Worm (Caenorhabditis elegans) whole organism, late embryonic: Measurements from ENCODE around the gene mrps-16.

Source experiments
- F13H6.1 ChIP-seq: sonication (generic microtip); optimal IDR thresholded peaks from 2 replicates; lab custom pipeline; 2016; ENCODE audit warnings: missing genetic modification characterization, missing compliant biosample characterization
- K02D7.2 ChIP-seq: sonication (generic microtip); optimal IDR thresholded peaks from 2 replicates; lab custom pipeline; 2017; ENCODE audit warnings: mild to moderate bottlenecking, missing genetic modification characterization, missing compliant biosample characterization
- T23F11.4 ChIP-seq: fragments of 200-800 bp; sonication (Bioruptor generic); optimal IDR thresholded peaks from 2 replicates; lab custom pipeline; 2018; ENCODE audit warnings: mild to moderate bottlenecking, missing genetic modification characterization, missing compliant biosample characterization
- Y22D7AL.16 ChIP-seq: sonication (generic microtip); optimal IDR thresholded peaks from 2 replicates; lab custom pipeline; 2016; ENCODE audit warnings: missing genetic modification characterization, missing compliant biosample characterization
- ahr-1 ChIP-seq: sonication (generic microtip); optimal IDR thresholded peaks from 2 replicates; lab custom pipeline; 2016; ENCODE audit warnings: missing genetic modification characterization, missing compliant biosample characterization
- ceh-18 ChIP-seq: sonication (generic microtip); optimal IDR thresholded peaks from 2 replicates; lab custom pipeline; 2016; ENCODE audit warnings: missing genetic modification characterization, missing compliant biosample characterization
- ceh-19 ChIP-seq: fragments of 200-800 bp; sonication (Bioruptor generic); optimal IDR thresholded peaks from 2 replicates; lab custom pipeline; 2018; ENCODE audit warnings: mild to moderate bottlenecking, missing genetic modification characterization, missing compliant biosample characterization
- ceh-2 ChIP-seq: sonication (generic microtip); optimal IDR thresholded peaks from 2 replicates; lab custom pipeline; 2016; ENCODE audit warnings: missing genotype, missing genetic modification characterization, missing compliant biosample characterization
- ceh-24 ChIP-seq: sonication (generic microtip); optimal IDR thresholded peaks from 2 replicates; lab custom pipeline; 2016; ENCODE audit warnings: mild to moderate bottlenecking, missing genetic modification characterization, missing compliant biosample characterization
- ceh-31 ChIP-seq: sonication (generic microtip); optimal IDR thresholded peaks from 2 replicates; lab custom pipeline; 2016; ENCODE audit warnings: missing genetic modification characterization, missing compliant biosample characterization
- ceh-48 ChIP-seq: sonication (generic microtip); optimal IDR thresholded peaks from 2 replicates; lab custom pipeline; 2016; ENCODE audit warnings: missing genetic modification characterization, inconsistent platforms, missing compliant biosample characterization
- ceh-6 ChIP-seq: fragments of 200-800 bp; sonication (Bioruptor generic); optimal IDR thresholded peaks from 2 replicates; lab custom pipeline; 2018; ENCODE audit warnings: mild to moderate bottlenecking, missing genetic modification characterization, missing compliant biosample characterization
- ceh-9 ChIP-seq: sonication (generic microtip); optimal IDR thresholded peaks from 2 replicates; lab custom pipeline; 2016; ENCODE audit warnings: mild to moderate bottlenecking, missing genetic modification characterization, inconsistent platforms, missing compliant biosample characterization
- dve-1 ChIP-seq: sonication (generic microtip); optimal IDR thresholded peaks from 2 replicates; lab custom pipeline; 2017; ENCODE audit warnings: antibody characterized with exemption, mild to moderate bottlenecking, missing genetic modification characterization, missing compliant biosample characterization
- elt-2 ChIP-seq: sonication (generic microtip); optimal IDR thresholded peaks from 2 replicates; lab custom pipeline; 2016; ENCODE audit warnings: missing genetic modification reagents, missing genetic modification characterization, missing compliant biosample characterization
- ets-4 ChIP-seq: sonication (generic microtip); optimal IDR thresholded peaks from 2 replicates; lab custom pipeline; 2016; ENCODE audit warnings: missing genetic modification characterization, missing compliant biosample characterization
- fkh-10 ChIP-seq: fragments of 150-350 bp; optimal IDR thresholded peaks from 2 replicates; lab custom pipeline; 2014; ENCODE audit warnings: missing biosample characterization, missing genetic modification reagents, missing genetic modification characterization
- fkh-6 ChIP-seq: sonication (generic microtip); optimal IDR thresholded peaks from 2 replicates; lab custom pipeline; 2016; ENCODE audit warnings: missing genetic modification characterization, missing compliant biosample characterization
- hlh-13 ChIP-seq: fragments of 200-800 bp; sonication (Bioruptor generic); optimal IDR thresholded peaks from 2 replicates; lab custom pipeline; 2018; ENCODE audit warnings: mild to moderate bottlenecking, missing genetic modification characterization, missing compliant biosample characterization
- hlh-8 ChIP-seq: sonication (generic microtip); optimal IDR thresholded peaks from 2 replicates; lab custom pipeline; 2016; ENCODE audit warnings: missing genotype, missing genetic modification characterization, missing compliant biosample characterization
- lin-11 ChIP-seq: fragments of 200-800 bp; sonication (Bioruptor generic); optimal IDR thresholded peaks from 2 replicates; lab custom pipeline; 2018; ENCODE audit warnings: mild to moderate bottlenecking, missing genetic modification characterization, missing compliant biosample characterization
- madf-2 ChIP-seq: sonication (generic microtip); optimal IDR thresholded peaks from 2 replicates; lab custom pipeline; 2017; ENCODE audit warnings: missing genetic modification characterization, missing compliant biosample characterization
- mec-3 ChIP-seq: sonication (generic microtip); optimal IDR thresholded peaks from 2 replicates; lab custom pipeline; 2016; ENCODE audit warnings: borderline replicate concordance, missing genetic modification characterization, missing compliant biosample characterization
- nfya-1 ChIP-seq: sonication (generic microtip); optimal IDR thresholded peaks from 2 replicates; lab custom pipeline; 2017; ENCODE audit warnings: missing genetic modification characterization, mild to moderate bottlenecking, missing compliant biosample characterization, antibody characterized with exemption, moderate library complexity
- nhr-11 ChIP-seq: fragments of 150-350 bp; optimal IDR thresholded peaks from 2 replicates; lab custom pipeline; 2014; ENCODE audit warnings: missing biosample characterization, missing genetic modification characterization
- odd-2 ChIP-seq: sonication (generic microtip); optimal IDR thresholded peaks from 2 replicates; lab custom pipeline; 2017; ENCODE audit warnings: antibody characterized with exemption, mild to moderate bottlenecking, missing genetic modification characterization, missing compliant biosample characterization
- pag-3 ChIP-seq: sonication (generic microtip); optimal IDR thresholded peaks from 2 replicates; lab custom pipeline; 2016; ENCODE audit warnings: missing compliant biosample characterization, missing genetic modification characterization, borderline replicate concordance
- pat-9 ChIP-seq: fragments of 200-800 bp; sonication (Bioruptor generic); optimal IDR thresholded peaks from 2 replicates; lab custom pipeline; 2018; ENCODE audit warnings: mild to moderate bottlenecking, missing genetic modification characterization, moderate library complexity, missing compliant biosample characterization
- pha-2 ChIP-seq: sonication (generic microtip); optimal IDR thresholded peaks from 2 replicates; lab custom pipeline; 2017; ENCODE audit warnings: mild to moderate bottlenecking, missing genetic modification characterization, missing compliant biosample characterization
- pqm-1 ChIP-seq: sonication (generic microtip); optimal IDR thresholded peaks from 2 replicates; lab custom pipeline; 2016; ENCODE audit warnings: missing genetic modification characterization, missing compliant biosample characterization
- ref-2 ChIP-seq: sonication (generic microtip); optimal IDR thresholded peaks from 2 replicates; lab custom pipeline; 2016; ENCODE audit warnings: missing genetic modification characterization, missing compliant biosample characterization
- rnt-1 ChIP-seq: sonication (generic microtip); optimal IDR thresholded peaks from 2 replicates; lab custom pipeline; 2016; ENCODE audit warnings: missing genetic modification characterization, missing compliant biosample characterization
- sdc-2 ChIP-seq: sonication (generic microtip); optimal IDR thresholded peaks from 2 replicates; lab custom pipeline; 2016; ENCODE audit warnings: missing genotype, missing genetic modification characterization, missing compliant biosample characterization
- sox-4 ChIP-seq: sonication (generic microtip); optimal IDR thresholded peaks from 2 replicates; lab custom pipeline; 2017; ENCODE audit warnings: mild to moderate bottlenecking, missing genetic modification characterization, inconsistent platforms, missing compliant biosample characterization
- syd-9 ChIP-seq: sonication (generic microtip); optimal IDR thresholded peaks from 2 replicates; lab custom pipeline; 2016; ENCODE audit warnings: mild to moderate bottlenecking, missing genetic modification characterization, moderate library complexity, missing compliant biosample characterization
- tbx-2 ChIP-seq: sonication (generic microtip); optimal IDR thresholded peaks from 2 replicates; lab custom pipeline; 2016; ENCODE audit warnings: missing genetic modification characterization, missing compliant biosample characterization
- tbx-7 ChIP-seq: sonication (generic microtip); optimal IDR thresholded peaks from 2 replicates; lab custom pipeline; 2016; ENCODE audit warnings: missing genotype, missing genetic modification characterization, missing compliant biosample characterization
- unc-3 ChIP-seq, 2 experiments: fragments of 200-800 bp in 1 of 2; sonication (Bioruptor generic) in 1 of 2; sonication (generic microtip) in 1 of 2; conservative IDR thresholded peaks in 1 of 2; optimal IDR thresholded peaks in 1 of 2; 2 replicates each; pipeline versions ENCODE4 v1.3.6 to Lab custom; 2016 to 2022; ENCODE audit warnings: missing compliant biosample characterization in 2 of 2, missing genetic modification characterization in 2 of 2, missing genetic modification reagents in 1 of 2
- unc-42 ChIP-seq: sonication (generic microtip); optimal IDR thresholded peaks from 2 replicates; lab custom pipeline; 2016; ENCODE audit warnings: missing genotype, missing genetic modification characterization, missing compliant biosample characterization

mrps-16 gene

ce11 chrII:5515542-5515941, 41.4 kb downstream of the mrps-16 start, which contains the start of gene ZK177.3:
Gene ZK177.3 (plus strand): TSS chrII:5515842.
- no peak for TF ChIP-seq pqm-1 (tag; lab: Kevin White, UChicago)
- TF ChIP-seq nfya-1 (tag; lab: Kevin White, UChicago) = no peak
- TF ChIP-seq ceh-2 (tag; lab: Kevin White, UChicago) = no peak
- TF ChIP-seq sox-4 (tag; lab: Kevin White, UChicago) = no peak
- no peak for TF ChIP-seq ceh-9 (tag; lab: Kevin White, UChicago)
- no peak for TF ChIP-seq tbx-2 (tag; lab: Kevin White, UChicago)
- TF ChIP-seq ahr-1 (tag; lab: Kevin White, UChicago) = no peak
- TF ChIP-seq hlh-8 = no peak
- TF ChIP-seq nhr-11 = no peak
- TF ChIP-seq K02D7.2 = no peak
- TF ChIP-seq sdc-2 (tag; lab: Kevin White, UChicago) = no peak
- no peak for TF ChIP-seq madf-2 (tag; lab: Kevin White, UChicago)
- TF ChIP-seq ceh-48 (tag; lab: Kevin White, UChicago) = no peak
- TF ChIP-seq fkh-6 = no peak
- TF ChIP-seq fkh-10 (GFP tag; lab: Kevin White, UChicago) = no peak
- no peak for TF ChIP-seq pha-2 (tag; lab: Kevin White, UChicago)

- TF ChIP-seq elt-2 (tag; lab: Kevin White, UChicago) (no peak), ceh-6 (GFP tag; lab: Kevin White, UChicago) (no peak), lin-11 (no peak), dve-1 (no peak), F13H6.1 (tag; lab: Kevin White, UChicago) (no peak), K02D7.2 (no peak), pag-3 (tag; lab: Kevin White, UChicago) (no peak), hlh-13 (GFP tag; lab: Kevin White, UChicago) (no peak), sox-4 (tag; lab: Kevin White, UChicago) (no peak), odd-2 (no peak), ceh-18 (tag; lab: Kevin White, UChicago) (no peak), ceh-2 (tag; lab: Kevin White, UChicago) (no peak), ets-4 (no peak), ref-2 (tag; lab: Kevin White, UChicago) (no peak), nhr-11 (no peak)
These were observed 43.5 kb downstream of the mrps-16 start, which contains the start of gene ZK177.9 for ce11 chrII:5517643-5518042. Gene ZK177.9 (minus strand): TSS chrII:5517743.

ce11 chrII:5518055-5518454, 43.9 kb downstream of the mrps-16 start:
- TF ChIP-seq elt-2 (tag; lab: Kevin White, UChicago) (no peak), ceh-31 (tag; lab: Kevin White, UChicago) (no peak), K02D7.2 (no peak), T23F11.4 (GFP tag; lab: Kevin White, UChicago) (no peak), mec-3 (tag; lab: Kevin White, UChicago) (no peak), pat-9 (no peak), ceh-6 (GFP tag; lab: Kevin White, UChicago) (no peak), ceh-19 (GFP tag; lab: Kevin White, UChicago) (no peak), fkh-6 (no peak), ceh-48 (tag; lab: Kevin White, UChicago) (no peak), ceh-2 (tag; lab: Kevin White, UChicago) (no peak), ceh-24 (no peak)

ce11 chrII:5518910-5519309, 44.7 kb downstream of the mrps-16 start, which contains the start of gene ZK177.2:
Gene ZK177.2 (plus strand): TSS chrII:5519210.
- TF ChIP-seq sdc-2 (tag; lab: Kevin White, UChicago) (no peak), pqm-1 (tag; lab: Kevin White, UChicago) (no peak), unc-3 (GFP tag; conservative IDR thresholded peaks at IDR 0.05; lab: Robert Waterston, UW) (no peak), unc-3 (tag; optimal IDR thresholded peaks at IDR 0.05; lab: Kevin White, UChicago) (no peak), tbx-7 (tag; lab: Kevin White, UChicago) (no peak), sox-4 (tag; lab: Kevin White, UChicago) (no peak), rnt-1 (tag; lab: Kevin White, UChicago) (no peak), ceh-9 (tag; lab: Kevin White, UChicago) (no peak), tbx-2 (tag; lab: Kevin White, UChicago) (no peak), syd-9 (tag; lab: Kevin White, UChicago) (no peak), ceh-2 (tag; lab: Kevin White, UChicago) (no peak), unc-42 (tag; lab: Kevin White, UChicago) (no peak), Y22D7AL.16 (tag; lab: Kevin White, UChicago) (no peak)
